Worm (Caenorhabditis elegans) whole organism, late embryonic: Measurements from ENCODE around the gene best-19.

Experiments used
- C08G9.2 ChIP-seq: sonication (generic microtip); optimal IDR thresholded peaks from 2 replicates; lab custom pipeline; 2016; ENCODE audit warnings: mild to moderate bottlenecking, missing genetic modification characterization, moderate library complexity, missing compliant biosample characterization
- F13H6.1 ChIP-seq: sonication (generic microtip); optimal IDR thresholded peaks from 2 replicates; lab custom pipeline; 2016; ENCODE audit warnings: missing genetic modification characterization, missing compliant biosample characterization
- K09A11.1 ChIP-seq: sonication (generic microtip); optimal IDR thresholded peaks from 2 replicates; lab custom pipeline; 2017; ENCODE audit warnings: antibody characterized with exemption, mild to moderate bottlenecking, missing genetic modification characterization, missing compliant biosample characterization; ENCODE audit not compliant: insufficient read depth
- Y22D7AL.16 ChIP-seq: sonication (generic microtip); optimal IDR thresholded peaks from 2 replicates; lab custom pipeline; 2016; ENCODE audit warnings: missing genetic modification characterization, missing compliant biosample characterization
- ama-1 ChIP-seq: fragments of 150-350 bp; optimal IDR thresholded peaks from 2 replicates; lab custom pipeline; 2014
- ceh-14 ChIP-seq: sonication (generic microtip); optimal IDR thresholded peaks from 2 replicates; lab custom pipeline; 2016; ENCODE audit warnings: missing genotype, missing genetic modification characterization, missing compliant biosample characterization
- ceh-18 ChIP-seq: sonication (generic microtip); optimal IDR thresholded peaks from 2 replicates; lab custom pipeline; 2016; ENCODE audit warnings: missing genetic modification characterization, missing compliant biosample characterization
- ceh-2 ChIP-seq: sonication (generic microtip); optimal IDR thresholded peaks from 2 replicates; lab custom pipeline; 2016; ENCODE audit warnings: missing genotype, missing genetic modification characterization, missing compliant biosample characterization
- ceh-24 ChIP-seq: sonication (generic microtip); optimal IDR thresholded peaks from 2 replicates; lab custom pipeline; 2016; ENCODE audit warnings: mild to moderate bottlenecking, missing genetic modification characterization, missing compliant biosample characterization
- ceh-31 ChIP-seq: sonication (generic microtip); optimal IDR thresholded peaks from 2 replicates; lab custom pipeline; 2016; ENCODE audit warnings: missing genetic modification characterization, missing compliant biosample characterization
- ceh-48 ChIP-seq: sonication (generic microtip); optimal IDR thresholded peaks from 2 replicates; lab custom pipeline; 2016; ENCODE audit warnings: missing genetic modification characterization, inconsistent platforms, missing compliant biosample characterization
- dmd-4 ChIP-seq: sonication (generic microtip); optimal IDR thresholded peaks from 2 replicates; lab custom pipeline; 2016; ENCODE audit warnings: borderline replicate concordance, missing genetic modification characterization, missing compliant biosample characterization
- dve-1 ChIP-seq: sonication (generic microtip); optimal IDR thresholded peaks from 2 replicates; lab custom pipeline; 2017; ENCODE audit warnings: antibody characterized with exemption, mild to moderate bottlenecking, missing genetic modification characterization, missing compliant biosample characterization
- elt-2 ChIP-seq: sonication (generic microtip); optimal IDR thresholded peaks from 2 replicates; lab custom pipeline; 2016; ENCODE audit warnings: missing genetic modification reagents, missing genetic modification characterization, missing compliant biosample characterization
- elt-4 ChIP-seq: sonication (generic microtip); optimal IDR thresholded peaks from 2 replicates; lab custom pipeline; 2016; ENCODE audit warnings: missing genetic modification characterization, missing compliant biosample characterization
- ets-4 ChIP-seq: sonication (generic microtip); optimal IDR thresholded peaks from 2 replicates; lab custom pipeline; 2016; ENCODE audit warnings: missing genetic modification characterization, missing compliant biosample characterization
- eyg-1 ChIP-seq: sonication (generic microtip); optimal IDR thresholded peaks from 2 replicates; lab custom pipeline; 2016; ENCODE audit warnings: missing genotype, missing genetic modification characterization, missing compliant biosample characterization
- fax-1 ChIP-seq: sonication (generic microtip); optimal IDR thresholded peaks from 2 replicates; lab custom pipeline; 2016; ENCODE audit warnings: missing genotype, missing genetic modification characterization, missing compliant biosample characterization
- fkh-10 ChIP-seq: fragments of 150-350 bp; optimal IDR thresholded peaks from 2 replicates; lab custom pipeline; 2014; ENCODE audit warnings: missing biosample characterization, missing genetic modification reagents, missing genetic modification characterization
- fkh-6 ChIP-seq: sonication (generic microtip); optimal IDR thresholded peaks from 2 replicates; lab custom pipeline; 2016; ENCODE audit warnings: missing genetic modification characterization, missing compliant biosample characterization
- hlh-30 ChIP-seq: sonication (generic microtip); optimal IDR thresholded peaks from 2 replicates; lab custom pipeline; 2017; ENCODE audit warnings: antibody characterized with exemption, missing genetic modification characterization, missing compliant biosample characterization; ENCODE audit not compliant: insufficient read depth
- mec-3 ChIP-seq: sonication (generic microtip); optimal IDR thresholded peaks from 2 replicates; lab custom pipeline; 2016; ENCODE audit warnings: borderline replicate concordance, missing genetic modification characterization, missing compliant biosample characterization
- nfya-1 ChIP-seq: sonication (generic microtip); optimal IDR thresholded peaks from 2 replicates; lab custom pipeline; 2017; ENCODE audit warnings: missing genetic modification characterization, mild to moderate bottlenecking, missing compliant biosample characterization, antibody characterized with exemption, moderate library complexity
- nhr-11 ChIP-seq: fragments of 150-350 bp; optimal IDR thresholded peaks from 2 replicates; lab custom pipeline; 2014; ENCODE audit warnings: missing biosample characterization, missing genetic modification characterization
- nhr-232 ChIP-seq: sonication (generic microtip); optimal IDR thresholded peaks from 2 replicates; lab custom pipeline; 2016; ENCODE audit warnings: missing genetic modification characterization, missing compliant biosample characterization
- pat-9 ChIP-seq: fragments of 200-800 bp; sonication (Bioruptor generic); optimal IDR thresholded peaks from 2 replicates; lab custom pipeline; 2018; ENCODE audit warnings: mild to moderate bottlenecking, missing genetic modification characterization, moderate library complexity, missing compliant biosample characterization
- pax-1 ChIP-seq: fragments of 150-350 bp; optimal IDR thresholded peaks from 2 replicates; lab custom pipeline; 2014; ENCODE audit warnings: missing biosample characterization, missing genetic modification characterization
- pha-2 ChIP-seq: sonication (generic microtip); optimal IDR thresholded peaks from 2 replicates; lab custom pipeline; 2017; ENCODE audit warnings: mild to moderate bottlenecking, missing genetic modification characterization, missing compliant biosample characterization
- pha-4 ChIP-seq: fragments of 150-350 bp; optimal IDR thresholded peaks from 2 replicates; lab custom pipeline; 2018; ENCODE audit warnings: missing biosample characterization, missing genetic modification reagents, missing genetic modification characterization
- pros-1 ChIP-seq: fragments of 150-350 bp; optimal IDR thresholded peaks from 2 replicates; lab custom pipeline; 2014; ENCODE audit warnings: missing biosample characterization, missing genetic modification reagents, missing genetic modification characterization
- ref-2 ChIP-seq: sonication (generic microtip); optimal IDR thresholded peaks from 2 replicates; lab custom pipeline; 2016; ENCODE audit warnings: missing genetic modification characterization, missing compliant biosample characterization
- sox-4 ChIP-seq: sonication (generic microtip); optimal IDR thresholded peaks from 2 replicates; lab custom pipeline; 2017; ENCODE audit warnings: mild to moderate bottlenecking, missing genetic modification characterization, inconsistent platforms, missing compliant biosample characterization
- syd-9 ChIP-seq: sonication (generic microtip); optimal IDR thresholded peaks from 2 replicates; lab custom pipeline; 2016; ENCODE audit warnings: mild to moderate bottlenecking, missing genetic modification characterization, moderate library complexity, missing compliant biosample characterization
- tbx-2 ChIP-seq: sonication (generic microtip); optimal IDR thresholded peaks from 2 replicates; lab custom pipeline; 2016; ENCODE audit warnings: missing genetic modification characterization, missing compliant biosample characterization
- ttx-3 ChIP-seq: sonication (generic microtip); optimal IDR thresholded peaks from 2 replicates; lab custom pipeline; 2016; ENCODE audit warnings: missing genetic modification reagents, missing genetic modification characterization, missing compliant biosample characterization
- unc-3 ChIP-seq, 2 experiments: fragments of 200-800 bp in 1 of 2; sonication (Bioruptor generic) in 1 of 2; sonication (generic microtip) in 1 of 2; conservative IDR thresholded peaks in 1 of 2; optimal IDR thresholded peaks in 1 of 2; 2 replicates each; pipeline versions ENCODE4 v1.3.6 to Lab custom; 2016 to 2022; ENCODE audit warnings: missing compliant biosample characterization in 2 of 2, missing genetic modification characterization in 2 of 2, missing genetic modification reagents in 1 of 2
- unc-42 ChIP-seq: sonication (generic microtip); optimal IDR thresholded peaks from 2 replicates; lab custom pipeline; 2016; ENCODE audit warnings: missing genotype, missing genetic modification characterization, missing compliant biosample characterization
- unc-55 ChIP-seq: sonication (generic microtip); optimal IDR thresholded peaks from 2 replicates; lab custom pipeline; 2017; ENCODE audit warnings: missing biosample characterization, missing genetic modification reagents, missing genetic modification characterization
- zip-5 ChIP-seq: sonication (generic microtip); optimal IDR thresholded peaks from 2 replicates; lab custom pipeline; 2016; ENCODE audit warnings: missing genetic modification characterization, missing compliant biosample characterization

The best-19 gene

DNA sequence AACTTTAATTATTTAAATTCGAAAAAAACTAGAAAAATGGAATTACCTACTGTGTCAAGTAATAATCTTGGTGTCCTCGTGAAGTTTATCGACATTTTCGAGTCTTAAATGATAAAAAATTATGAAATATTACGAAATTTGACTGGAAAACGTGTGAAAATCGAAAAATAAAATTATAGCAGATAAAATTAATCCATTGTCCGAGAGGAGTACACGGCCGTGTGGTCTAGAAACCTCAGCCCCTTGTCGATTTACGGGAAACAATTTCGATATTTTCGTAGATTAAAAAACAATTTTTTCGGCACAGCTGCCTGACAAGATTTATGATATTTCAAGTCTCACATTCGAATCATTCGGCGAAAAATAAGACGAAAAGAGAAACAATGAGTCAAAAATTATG lies 26.4 kb upstream of the best-19 start, which contains the start of gene R02D3.8:
R02D3.8 (minus strand) TSS at position 109 of the 400 bp plus-strand sequence.
- TF ChIP-seq ref-2 (tag; lab: Kevin White, UChicago) (no peak), pha-2 (tag; lab: Kevin White, UChicago) (no peak), eyg-1 (tag; lab: Kevin White, UChicago) (no peak), ceh-31 (tag; lab: Kevin White, UChicago) (peak; percentile 41), C08G9.2 (tag; lab: Kevin White, UChicago) (peak; percentile 12), ceh-24 (no peak), tbx-2 (tag; lab: Kevin White, UChicago) (peak; percentile 27), dmd-4 (tag; lab: Kevin White, UChicago) (no peak), pros-1 (no peak), ceh-14 (tag; lab: Kevin White, UChicago) (no peak)

ce11 chrIV:258362-258761 lies 25.1 kb upstream of the best-19 start:
- no peak for TF ChIP-seq unc-3 (GFP tag; conservative IDR thresholded peaks at IDR 0.05; lab: Robert Waterston, UW)
- TF ChIP-seq unc-3 (tag; optimal IDR thresholded peaks at IDR 0.05; lab: Kevin White, UChicago) = no peak
- TF ChIP-seq ceh-31 (tag; lab: Kevin White, UChicago) = no peak
- no peak for TF ChIP-seq ceh-2 (tag; lab: Kevin White, UChicago)
- TF ChIP-seq ceh-18 (tag; lab: Kevin White, UChicago) = no peak
- no peak for TF ChIP-seq fkh-6 (tag; lab: Kevin White, UChicago)

DNA sequence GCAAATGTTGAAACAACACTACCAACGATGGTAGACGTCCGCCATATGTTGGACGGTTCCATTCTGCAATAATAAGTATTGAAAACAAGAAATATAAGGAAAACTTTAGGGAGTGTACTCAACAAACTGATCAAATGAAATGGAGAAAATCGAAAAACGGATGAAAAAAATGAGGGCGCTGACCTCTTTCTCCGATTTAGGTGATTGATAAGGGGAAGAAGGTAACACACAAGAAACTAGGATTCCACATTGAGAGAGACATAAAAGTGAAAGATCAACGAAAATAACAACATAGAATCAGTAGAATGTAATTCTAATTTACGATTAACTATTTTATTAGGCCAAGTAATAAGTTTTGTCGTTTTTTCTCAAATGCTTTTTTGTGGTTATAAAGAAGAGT lies 24.3 kb upstream of the best-19 start, which contains the start of gene dpy-9:
dpy-9 (minus strand) TSS at position 63 of the 400 bp plus-strand sequence.
- TF ChIP-seq hlh-30 (tag; lab: Kevin White, UChicago) = no peak
- TF ChIP-seq pat-9 (tag; lab: Kevin White, UChicago) = no peak
- no peak for TF ChIP-seq fkh-6 (tag; lab: Kevin White, UChicago)
- no peak for TF ChIP-seq zip-5
- no peak for TF ChIP-seq nfya-1 (tag; lab: Kevin White, UChicago)
- TF ChIP-seq ceh-2 (tag; lab: Kevin White, UChicago) = no peak
- no peak for TF ChIP-seq syd-9 (tag; lab: Kevin White, UChicago)
- no peak for TF ChIP-seq ets-4 (tag; lab: Kevin White, UChicago)
- no peak for TF ChIP-seq unc-55
- TF ChIP-seq nhr-11 (tag; lab: Kevin White, UChicago) = no peak
- TF ChIP-seq pha-4 = no peak
- no peak for TF ChIP-seq fax-1 (tag; lab: Kevin White, UChicago)
- TF ChIP-seq pax-1 (tag; lab: Kevin White, UChicago) = no peak
- TF ChIP-seq, all 69 proteins: peak for 0

DNA sequence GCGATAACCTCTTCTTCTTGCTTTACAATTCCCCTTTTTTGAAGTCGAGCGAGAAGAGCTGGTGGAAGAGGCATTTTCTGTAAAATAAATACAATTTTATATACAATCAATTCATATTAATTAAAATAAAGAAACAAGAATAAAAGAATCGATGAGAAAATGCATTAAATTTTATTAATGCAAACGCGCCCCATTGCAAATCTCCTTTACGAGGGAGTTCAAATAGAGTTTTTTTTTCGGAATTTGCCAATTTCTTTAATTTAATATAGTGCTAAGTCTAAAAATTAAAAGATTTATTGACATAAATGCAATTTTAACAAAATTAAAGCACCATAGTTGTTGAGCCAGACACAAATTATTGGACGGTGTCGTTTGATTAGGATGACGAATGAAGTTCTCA lies 21.8 kb upstream of the best-19 start, which contains the start of gene pqbp-1.1:
pqbp-1.1 (minus strand) TSS at position 77 of the 400 bp plus-strand sequence.
- TF ChIP-seq K09A11.1 (tag; lab: Kevin White, UChicago) (no peak), dve-1 (tag; lab: Kevin White, UChicago) (no peak), fax-1 (tag; lab: Kevin White, UChicago) (no peak), nhr-232 (tag; lab: Kevin White, UChicago) (no peak), elt-4 (tag; lab: Kevin White, UChicago) (no peak), elt-2 (peak; percentile 6), nhr-11 (tag; lab: Kevin White, UChicago) (no peak), mec-3 (no peak), sox-4 (tag; lab: Kevin White, UChicago) (no peak), C08G9.2 (tag; lab: Kevin White, UChicago) (no peak), syd-9 (tag; lab: Kevin White, UChicago) (no peak), zip-5 (no peak), unc-55 (no peak), F13H6.1 (tag; lab: Kevin White, UChicago) (no peak), ama-1 (lab: Kevin White, UChicago) (no peak), ttx-3 (tag; lab: Kevin White, UChicago) (no peak), ets-4 (tag; lab: Kevin White, UChicago) (no peak), ceh-2 (tag; lab: Kevin White, UChicago) (no peak), pax-1 (tag; lab: Kevin White, UChicago) (peak; percentile 48), fkh-10 (GFP tag; lab: Kevin White, UChicago) (no peak), Y22D7AL.16 (tag; lab: Kevin White, UChicago) (no peak), unc-42 (peak; percentile 88), ceh-48 (tag; lab: Kevin White, UChicago) (peak; percentile 42)
